Worm (Caenorhabditis elegans): ENCODE measurements around the gene C35A5.10.

DNA sequence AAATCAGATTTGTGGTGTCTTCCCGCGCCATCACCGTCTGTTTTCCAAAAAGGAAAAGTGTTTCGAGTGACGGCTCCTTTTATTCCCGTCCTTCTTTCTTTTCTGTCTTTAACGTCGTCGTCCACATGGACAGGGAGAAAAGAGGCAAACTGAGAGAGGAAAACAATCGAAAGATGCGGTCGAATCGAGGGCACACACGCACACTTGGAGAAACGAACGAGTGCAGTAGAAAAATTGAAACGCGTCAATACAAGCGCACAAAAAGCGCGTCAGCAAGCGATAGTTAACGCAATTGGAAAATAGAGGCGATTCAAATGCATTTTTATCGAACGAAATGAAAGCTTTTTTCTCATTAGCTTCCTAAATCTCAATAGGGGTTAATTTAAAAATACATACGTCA is 32.8 kb downstream of the C35A5.10 start:
- TF ChIP-seq him-1 (tag; optimal IDR thresholded peaks at IDR 0.05) (peak; percentile 88), dao-5 (tag; optimal IDR thresholded peaks at IDR 0.05) (no peak), W03F9.2 (tag; optimal IDR thresholded peaks at IDR 0.05) (peak; percentile 72)

Measured in whole organism, L4/young adult.